Worm (Caenorhabditis elegans) whole organism, L1 larva: ENCODE results near the gene snr-1.

Source experiments
- C04F5.9 ChIP-seq: sonication (generic microtip); optimal IDR thresholded peaks from 2 replicates; lab custom pipeline; 2016; ENCODE audit warnings: missing genetic modification characterization, missing compliant biosample characterization
- aly-2 ChIP-seq: fragments of 150-350 bp; optimal IDR thresholded peaks from 2 replicates; lab custom pipeline; 2014; ENCODE audit warnings: missing biosample characterization, missing genetic modification characterization
- efl-1 ChIP-seq, 4 experiments: fragments of 150-350 bp; optimal IDR thresholded peaks in 3 of 4; peaks in 1 of 4; 1 replicate in 1 of 4; 2 replicates in 3 of 4; lab custom pipeline; 2014; ENCODE audit warnings: missing biosample characterization in 2 of 4, missing genetic modification characterization in 2 of 4, missing genetic modification reagents in 2 of 4
- fkh-10 ChIP-seq: sonication (generic microtip); optimal IDR thresholded peaks from 2 replicates; lab custom pipeline; 2017; ENCODE audit warnings: missing biosample characterization, missing genetic modification reagents, missing genetic modification characterization

ce11 chrIV:17125967-17126366 is 38.1 kb downstream of the snr-1 start:
- TF ChIP-seq efl-1 (optimal IDR thresholded peaks at IDR 0.05; lab: Kevin White, UChicago) (no peak), efl-1 (GFP tag; optimal IDR thresholded peaks at IDR 0.05 in 1 of 2; lab: Kevin White, UChicago) (no peak), fkh-10 (no peak), aly-2 (no peak), C04F5.9 (no peak)
